Worm (Caenorhabditis elegans) whole organism, young adult: Measurements from ENCODE around the gene C35D6.13.

Source experiments
- B0035.1 ChIP-seq: sonication (generic microtip); optimal IDR thresholded peaks from 2 replicates; lab custom pipeline; 2016; ENCODE audit warnings: missing genetic modification characterization, mild to moderate bottlenecking, missing compliant biosample characterization, missing genotype, missing genetic modification reagents
- C06A6.2 ChIP-seq: fragments of 200-800 bp; sonication (Bioruptor generic); conservative IDR thresholded peaks from 2 replicates; pipeline ENCODE4 v1.3.6; 2022; ENCODE audit warnings: missing genetic modification characterization, missing compliant biosample characterization
- C17E4.6 ChIP-seq: fragments of 200-800 bp; sonication (Bioruptor generic); IDR thresholded peaks from 2 replicates; pipeline ENCODE4 v1.3.6; 2022; ENCODE audit warnings: missing genetic modification reagents, missing genetic modification characterization, missing compliant biosample characterization
- F10E7.11 ChIP-seq: sonication (generic microtip); optimal IDR thresholded peaks from 2 replicates; lab custom pipeline; 2017; ENCODE audit warnings: mild to moderate bottlenecking, missing genetic modification characterization, moderate library complexity, missing compliant biosample characterization
- F39B2.1 ChIP-seq: fragments of 200-800 bp; sonication (Bioruptor generic); IDR thresholded peaks from 2 replicates; pipeline ENCODE4 v1.3.6; 2022; ENCODE audit warnings: missing genetic modification reagents, missing genetic modification characterization, missing compliant biosample characterization
- F57A8.1 ChIP-seq: fragments of 200-800 bp; sonication (Bioruptor generic); optimal IDR thresholded peaks from 2 replicates; lab custom pipeline; 2018; ENCODE audit warnings: mild to moderate bottlenecking, missing genetic modification characterization, moderate library complexity, missing compliant biosample characterization
- K11D2.4 ChIP-seq: fragments of 200-800 bp; sonication (Bioruptor generic); IDR thresholded peaks from 2 replicates; pipeline ENCODE4 v1.3.6; 2022; ENCODE audit warnings: missing genetic modification reagents, missing genetic modification characterization, missing compliant biosample characterization
- T26A5.8 ChIP-seq: sonication (generic microtip); optimal IDR thresholded peaks from 2 replicates; lab custom pipeline; 2016; ENCODE audit warnings: missing genetic modification characterization, missing compliant biosample characterization
- Y53G8AR.9 ChIP-seq: fragments of 200-800 bp; sonication (Bioruptor generic); conservative IDR thresholded peaks from 2 replicates; pipeline ENCODE4 v1.3.6; 2022; ENCODE audit warnings: missing genetic modification reagents, missing genetic modification characterization, missing compliant biosample characterization
- ama-1 ChIP-seq, 3 experiments: fragments of 150-350 bp in 1 of 3; sonication (generic microtip) in 2 of 3; optimal IDR thresholded peaks; 2 replicates each; lab custom pipeline; 2014 to 2018; ENCODE audit warnings: missing biosample characterization in 2 of 3, missing genetic modification characterization in 2 of 3, missing genetic modification reagents in 2 of 3
- aptf-3 ChIP-seq: fragments of 200-800 bp; sonication (Bioruptor generic); IDR thresholded peaks from 2 replicates; pipeline ENCODE4 v1.3.6; 2022; ENCODE audit warnings: missing genetic modification characterization, missing compliant biosample characterization
- atf-7 ChIP-seq: sonication (generic microtip); optimal IDR thresholded peaks from 2 replicates; lab custom pipeline; 2017; ENCODE audit warnings: mild to moderate bottlenecking, missing genetic modification characterization, missing compliant biosample characterization
- attf-5 ChIP-seq: fragments of 200-800 bp; sonication (Bioruptor generic); optimal IDR thresholded peaks from 2 replicates; lab custom pipeline; 2018; ENCODE audit warnings: mild to moderate bottlenecking, missing genetic modification characterization, missing compliant biosample characterization
- bed-2 ChIP-seq: fragments of 200-800 bp; sonication (Bioruptor generic); IDR thresholded peaks from 2 replicates; pipeline ENCODE4 v1.3.6; 2022; ENCODE audit warnings: missing genetic modification reagents, missing genetic modification characterization, missing compliant biosample characterization
- ceh-100 ChIP-seq: fragments of 200-800 bp; sonication (Bioruptor generic); IDR thresholded peaks from 2 replicates; pipeline ENCODE4 v1.3.6; 2022; ENCODE audit warnings: missing genetic modification reagents, missing genetic modification characterization, missing compliant biosample characterization
- ceh-40 ChIP-seq: fragments of 200-800 bp; sonication (Bioruptor generic); IDR thresholded peaks from 2 replicates; pipeline ENCODE4 v1.3.6; 2022; ENCODE audit warnings: missing genetic modification characterization, missing compliant biosample characterization
- ceh-58 ChIP-seq: fragments of 200-800 bp; sonication (Bioruptor generic); IDR thresholded peaks from 2 replicates; pipeline ENCODE4 v1.3.6; 2022; ENCODE audit warnings: missing genetic modification characterization, missing compliant biosample characterization
- ceh-79 ChIP-seq: sonication (generic microtip); optimal IDR thresholded peaks from 2 replicates; lab custom pipeline; 2017; ENCODE audit warnings: mild to moderate bottlenecking, missing genetic modification characterization, missing compliant biosample characterization
- ceh-91 ChIP-seq: fragments of 200-800 bp; sonication (Bioruptor generic); IDR thresholded peaks from 2 replicates; pipeline ENCODE4 v1.3.6; 2022; ENCODE audit warnings: missing genetic modification reagents, missing genetic modification characterization, missing compliant biosample characterization
- dpff-1 ChIP-seq: sonication (generic microtip); optimal IDR thresholded peaks from 2 replicates; lab custom pipeline; 2017; ENCODE audit warnings: mild to moderate bottlenecking, missing genetic modification characterization, missing compliant biosample characterization
- egl-44 ChIP-seq: fragments of 200-800 bp; sonication (Bioruptor generic); IDR thresholded peaks from 2 replicates; pipeline ENCODE4 v1.3.6; 2022; ENCODE audit warnings: missing genetic modification reagents, missing genetic modification characterization, missing compliant biosample characterization
- gei-17 ChIP-seq: fragments of 200-800 bp; sonication (Bioruptor generic); optimal IDR thresholded peaks from 2 replicates; lab custom pipeline; 2018; ENCODE audit warnings: mild to moderate bottlenecking, missing genetic modification characterization, missing compliant biosample characterization
- hmg-20 ChIP-seq: fragments of 200-800 bp; sonication (Bioruptor generic); IDR thresholded peaks from 2 replicates; pipeline ENCODE4 v1.3.6; 2022; ENCODE audit warnings: missing genetic modification reagents, missing genetic modification characterization, missing compliant biosample characterization
- lag-1 ChIP-seq: fragments of 200-800 bp; sonication (Bioruptor generic); IDR thresholded peaks from 2 replicates; pipeline ENCODE4 v1.3.6; 2022; ENCODE audit warnings: missing genetic modification reagents, missing genetic modification characterization, missing compliant biosample characterization
- let-526 ChIP-seq: fragments of 200-800 bp; sonication (Bioruptor generic); IDR thresholded peaks from 2 replicates; pipeline ENCODE4 v1.3.6; 2022; ENCODE audit warnings: missing genetic modification reagents, missing genetic modification characterization, missing compliant biosample characterization
- lin-26 ChIP-seq: fragments of 200-800 bp; sonication (Bioruptor generic); IDR thresholded peaks from 2 replicates; pipeline ENCODE4 v1.3.6; 2022; ENCODE audit warnings: missing genetic modification reagents, missing genetic modification characterization, missing compliant biosample characterization
- lin-54 ChIP-seq: fragments of 200-800 bp; sonication (Bioruptor generic); optimal IDR thresholded peaks from 2 replicates; lab custom pipeline; 2018; ENCODE audit warnings: mild to moderate bottlenecking, missing genetic modification characterization, missing compliant biosample characterization
- lsl-1 ChIP-seq: fragments of 200-800 bp; sonication (Bioruptor generic); optimal IDR thresholded peaks from 2 replicates; lab custom pipeline; 2018; ENCODE audit warnings: mild to moderate bottlenecking, missing genetic modification characterization, moderate library complexity, missing compliant biosample characterization
- lsy-27 ChIP-seq: sonication (generic microtip); optimal IDR thresholded peaks from 2 replicates; lab custom pipeline; 2017; ENCODE audit warnings: missing genetic modification characterization, mild to moderate bottlenecking, missing compliant biosample characterization, antibody characterized with exemption, missing genotype, borderline replicate concordance; ENCODE audit not compliant: insufficient read depth
- madf-3 ChIP-seq: fragments of 200-800 bp; sonication (Bioruptor generic); IDR thresholded peaks from 2 replicates; pipeline ENCODE4 v1.3.6; 2022; ENCODE audit warnings: missing genetic modification reagents, missing genetic modification characterization, missing compliant biosample characterization
- mxl-1 ChIP-seq: sonication (generic microtip); optimal IDR thresholded peaks from 2 replicates; lab custom pipeline; 2016; ENCODE audit warnings: missing genetic modification characterization, missing compliant biosample characterization
- rcor-1 ChIP-seq: fragments of 200-800 bp; sonication (Bioruptor generic); IDR thresholded peaks from 2 replicates; pipeline ENCODE4 v1.3.6; 2022; ENCODE audit warnings: missing genetic modification reagents, missing genetic modification characterization, missing compliant biosample characterization
- repo-1 ChIP-seq: sonication (generic microtip); optimal IDR thresholded peaks from 2 replicates; lab custom pipeline; 2017; ENCODE audit warnings: mild to moderate bottlenecking, missing genetic modification characterization, missing compliant biosample characterization
- rpc-1 ChIP-seq, 2 experiments: fragments of 150-350 bp in 1 of 2; sonication (generic microtip) in 1 of 2; optimal IDR thresholded peaks; 2 replicates each; lab custom pipeline; 2014 to 2018; ENCODE audit warnings: missing biosample characterization in 1 of 2, missing genetic modification characterization in 1 of 2, missing genetic modification reagents in 1 of 2, missing genotype in 1 of 2
- snpc-3.4 ChIP-seq: sonication (generic microtip); optimal IDR thresholded peaks from 2 replicates; lab custom pipeline; 2017; ENCODE audit warnings: missing genetic modification characterization, mild to moderate bottlenecking, missing compliant biosample characterization, antibody characterized with exemption, moderate library complexity, missing genotype, missing genetic modification reagents
- tbx-9 ChIP-seq: sonication (generic microtip); optimal IDR thresholded peaks from 2 replicates; lab custom pipeline; 2016; ENCODE audit warnings: borderline replicate concordance, missing genetic modification characterization, inconsistent platforms, missing compliant biosample characterization
- ztf-26 ChIP-seq: sonication (generic microtip); optimal IDR thresholded peaks from 2 replicates; lab custom pipeline; 2017; ENCODE audit warnings: missing genetic modification characterization, missing compliant biosample characterization

Gene C35D6.13

DNA sequence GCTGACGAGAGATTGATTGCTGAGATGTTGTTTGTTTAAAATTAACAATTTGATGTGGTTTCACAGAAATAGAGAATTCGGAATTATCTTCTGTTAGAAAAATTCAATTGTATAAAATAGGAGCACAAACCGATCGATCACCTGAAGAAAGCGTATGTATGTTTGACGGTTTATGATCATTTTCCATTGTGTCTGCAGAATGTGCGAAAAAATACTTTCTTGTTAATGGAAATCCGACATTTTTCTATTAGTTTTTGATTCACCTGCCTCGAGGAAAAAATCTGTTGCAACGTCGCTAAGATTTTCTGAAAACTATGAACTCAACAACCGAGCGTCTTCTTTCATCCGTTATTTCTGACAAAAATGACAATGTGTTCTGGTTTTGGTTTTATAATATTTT is at the start of gene C35D6.13:
Gene C35D6.13, plus strand, starts transcription at position 301 of the 400 bp plus-strand sequence.
- no peak for TF ChIP-seq Y53G8AR.9
- no peak for TF ChIP-seq repo-1 (tag; lab: Kevin White, UChicago)
- TF ChIP-seq ceh-79 (tag; lab: Kevin White, UChicago): no peak
- no peak for TF ChIP-seq ceh-40 (GFP tag; lab: Robert Waterston, UW)
- TF ChIP-seq rpc-1 (optimal IDR thresholded peaks at IDR 0.05; lab: Kevin White, UChicago): no peak
- no peak for TF ChIP-seq rpc-1 (tag; optimal IDR thresholded peaks at IDR 0.05; lab: Kevin White, UChicago)
- TF ChIP-seq let-526 (GFP tag; lab: Robert Waterston, UW): no peak
- no peak for TF ChIP-seq aptf-3 (GFP tag; lab: Robert Waterston, UW)
- TF ChIP-seq egl-44 (GFP tag; lab: Robert Waterston, UW): no peak
- no peak for TF ChIP-seq atf-7 (tag; lab: Kevin White, UChicago)
- no peak for TF ChIP-seq lsl-1 (GFP tag; lab: Kevin White, UChicago)
- no peak for TF ChIP-seq lag-1 (GFP tag; lab: Robert Waterston, UW)
- no peak for TF ChIP-seq ama-1 (optimal IDR thresholded peaks at IDR 0.05; lab: Kevin White, UChicago)
- TF ChIP-seq ama-1 (GFP tag; optimal IDR thresholded peaks at IDR 0.05; lab: Kevin White, UChicago): no peak
- TF ChIP-seq gei-17 (GFP tag; lab: Kevin White, UChicago): no peak
- no peak for TF ChIP-seq C06A6.2
- TF ChIP-seq snpc-3.4: no peak
- no peak for TF ChIP-seq hmg-20 (GFP tag; lab: Robert Waterston, UW)
- TF ChIP-seq ceh-58: no peak

DNA sequence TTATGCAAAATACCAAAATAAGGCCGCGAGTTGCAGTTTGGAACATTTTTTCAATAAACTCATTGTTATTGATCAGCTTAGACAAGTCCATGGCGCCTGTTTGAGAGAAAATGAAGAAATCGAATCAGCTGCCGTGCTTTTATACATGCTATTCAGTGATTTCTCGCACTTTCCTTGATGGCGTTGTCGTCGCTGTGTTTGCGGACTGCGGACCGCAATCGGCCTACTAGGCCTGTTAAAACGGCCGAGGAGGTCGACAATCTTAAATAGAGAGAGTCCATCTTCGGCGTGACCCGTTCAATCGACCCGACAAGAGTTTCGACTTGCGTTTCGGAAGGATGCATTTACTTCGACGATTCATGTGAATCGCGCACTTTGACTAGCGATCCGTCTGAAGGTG is 46.1 kb upstream of the C35D6.13 start, which contains the start of gene srz-75:
Gene srz-75, minus strand, starts transcription at position 101 of the 400 bp plus-strand sequence.
- TF ChIP-seq lsy-27: no peak
- no peak for TF ChIP-seq T26A5.8 (tag; lab: Kevin White, UChicago)
- TF ChIP-seq F10E7.11 (tag; lab: Kevin White, UChicago): no peak
- no peak for TF ChIP-seq Y53G8AR.9
- TF ChIP-seq B0035.1 (tag; lab: Kevin White, UChicago): no peak
- no peak for TF ChIP-seq attf-5 (GFP tag; lab: Kevin White, UChicago)
- TF ChIP-seq rcor-1 (GFP tag; lab: Robert Waterston, UW): no peak
- TF ChIP-seq ceh-91: no peak
- TF ChIP-seq ceh-58: no peak
- no peak for TF ChIP-seq ceh-100 (GFP tag; lab: Robert Waterston, UW)
- TF ChIP-seq mxl-1 (tag; lab: Kevin White, UChicago): no peak
- TF ChIP-seq bed-2 (GFP tag; lab: Robert Waterston, UW): no peak
- TF ChIP-seq madf-3: no peak
- no peak for TF ChIP-seq C17E4.6 (GFP tag; lab: Robert Waterston, UW)
- no peak for TF ChIP-seq F57A8.1 (GFP tag; lab: Kevin White, UChicago)
- TF ChIP-seq dpff-1 (tag; lab: Kevin White, UChicago): no peak

DNA sequence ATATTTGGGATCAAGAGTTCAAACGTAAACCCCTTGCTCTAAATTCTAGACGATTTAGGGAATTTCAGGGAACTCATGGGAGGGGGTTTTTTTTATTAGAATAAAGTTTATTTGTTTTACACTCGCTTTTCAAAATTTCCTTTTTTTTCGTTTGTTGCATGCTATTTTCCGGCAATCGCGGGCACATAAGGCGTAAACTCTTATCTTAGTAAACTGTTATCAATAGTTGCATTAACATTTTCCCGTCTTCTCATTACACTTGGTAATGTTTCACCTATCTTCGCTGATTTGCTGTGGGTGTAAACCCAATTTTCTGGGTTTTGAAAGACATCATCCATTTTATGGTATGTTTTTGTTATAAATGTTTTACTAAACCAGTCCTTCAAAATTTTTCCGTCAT is 42.9 kb upstream of the C35D6.13 start:
- no peak for TF ChIP-seq lin-26 (GFP tag; lab: Robert Waterston, UW)
- TF ChIP-seq F39B2.1 (GFP tag; lab: Robert Waterston, UW): no peak
- no peak for TF ChIP-seq ceh-91
- TF ChIP-seq lin-54: no peak
- no peak for TF ChIP-seq C06A6.2
- TF ChIP-seq tbx-9: no peak
- TF ChIP-seq ztf-26 (tag; lab: Kevin White, UChicago): no peak
- no peak for TF ChIP-seq K11D2.4 (GFP tag; lab: Robert Waterston, UW)
